Worm (Caenorhabditis elegans): ENCODE data around the gene F21D9.2.

ce11 chrV:19308137-19308536, 45.9 kb upstream of the F21D9.2 start:
- TF ChIP-seq him-1 (tag; optimal IDR thresholded peaks at IDR 0.05) (no peak), dao-5 (tag; optimal IDR thresholded peaks at IDR 0.05) (no peak), W03F9.2 (tag; optimal IDR thresholded peaks at IDR 0.05) (no peak)

Data from whole organism, L4/young adult.